Worm (Caenorhabditis elegans): Measurements from ENCODE around the gene F19C6.2.

- no peak for TF ChIP-seq elt-1 (tag; optimal IDR thresholded peaks at IDR 0.05)
- peak; percentile 25 for TF ChIP-seq nhr-77 (tag; optimal IDR thresholded peaks at IDR 0.05)
- TF ChIP-seq nhr-23 (tag; optimal IDR thresholded peaks at IDR 0.05) = no peak
- TF ChIP-seq R02D3.7 (tag; optimal IDR thresholded peaks at IDR 0.05) = no peak
- no peak for TF ChIP-seq skn-1 (tag; optimal IDR thresholded peaks at IDR 0.05)
- TF ChIP-seq fos-1 (tag; optimal IDR thresholded peaks at IDR 0.05) = peak; percentile 96
- TF ChIP-seq nhr-6 (tag; optimal IDR thresholded peaks at IDR 0.05) = peak; percentile 89
Observed at ce11 chrX:9958561-9958960, 42.2 kb upstream of the F19C6.2 start, which contains the start of gene ZC506.1.

All from whole organism, L2 larva.